Worm (Caenorhabditis elegans): Measurements from ENCODE around the gene Y75B8A.31.

The Y75B8A.31 gene

DNA sequence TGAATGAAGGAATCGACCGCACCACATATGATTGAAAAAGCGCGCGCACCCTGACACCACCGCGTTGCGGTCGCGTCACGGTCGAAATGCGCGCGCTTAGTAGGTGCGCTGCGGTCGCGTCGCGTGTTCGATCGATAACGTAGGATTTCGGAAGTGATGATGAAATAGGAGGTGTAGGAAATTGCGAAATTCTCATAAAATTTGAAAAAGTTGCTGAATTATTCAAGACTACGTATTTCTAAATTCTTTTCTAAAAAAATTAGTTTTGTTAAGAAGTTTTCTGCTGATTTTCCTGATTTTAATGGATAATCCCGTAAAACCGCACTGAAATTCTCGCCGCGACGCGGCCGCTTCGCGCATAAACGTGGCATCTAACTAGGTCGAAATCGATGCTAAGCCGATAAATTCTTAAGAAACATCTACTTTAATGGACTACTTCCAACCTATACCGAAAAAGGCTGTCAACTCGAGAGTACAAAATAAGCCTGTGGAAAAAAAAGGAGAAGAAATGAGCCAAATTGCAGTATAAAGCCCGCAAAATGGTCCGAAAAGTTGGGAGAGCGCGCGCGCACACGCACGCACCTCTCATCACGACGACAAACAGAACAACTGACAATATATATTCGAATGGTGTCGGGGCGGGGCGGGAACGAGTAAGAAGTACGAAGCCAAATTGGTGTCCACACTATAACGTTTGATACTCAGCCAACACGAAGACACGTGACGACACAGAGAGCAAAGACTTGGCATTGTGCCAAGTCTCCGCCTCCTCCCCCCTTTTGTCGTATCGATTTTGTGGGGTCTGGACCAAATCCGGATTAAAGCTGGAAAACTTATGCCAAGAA, 17.2 kb downstream of the Y75B8A.31 start, which contains the start of gene his-72 (continued):
- TF ChIP-seq snpc-4 (tag; optimal IDR thresholded peaks at IDR 0.05) (no peak), lin-13 (GFP tag; optimal IDR thresholded peaks at IDR 0.05) (peak; percentile 59), lsy-2 (tag; optimal IDR thresholded peaks at IDR 0.05) (peak; percentile 47 to 53), mep-1 (tag; optimal IDR thresholded peaks at IDR 0.05) (peak; percentile 40), elt-2 (tag; optimal IDR thresholded peaks at IDR 0.05) (peak; percentile 31), blmp-1 (tag; optimal IDR thresholded peaks at IDR 0.05) (no peak), lin-39 (tag; optimal IDR thresholded peaks at IDR 0.05) (no peak), mab-9 (GFP tag; IDR thresholded peaks at IDR 0.05) (0 out of 2 replicates have a peak, but pooled peaks have one; percentile 33), ceh-82 (tag; optimal IDR thresholded peaks at IDR 0.05) (peak in 2 of 3 experiments; percentile 56 to 75), unc-130 (tag; optimal IDR thresholded peaks at IDR 0.05) (peak; percentile 23), lir-3 (tag; optimal IDR thresholded peaks at IDR 0.05; ENCODE audit: poor library complexity) (peak; percentile 13), fkh-10 (GFP tag; optimal IDR thresholded peaks at IDR 0.05) (no peak), pqm-1 (tag; optimal IDR thresholded peaks at IDR 0.05) (no peak), xbp-1 (tag; optimal IDR thresholded peaks at IDR 0.05) (peak; percentile 29), grh-1 (GFP tag; IDR thresholded peaks at IDR 0.05) (peak; percentile 38; the same call in 1 of the 2 replicates), aha-1 (tag; optimal IDR thresholded peaks at IDR 0.05) (no peak), fkh-8 (tag; optimal IDR thresholded peaks at IDR 0.05) (peak; percentile 68), fos-1 (tag; optimal IDR thresholded peaks at IDR 0.05) (no peak), F16B12.6 (tag; optimal IDR thresholded peaks at IDR 0.05) (peak; percentile 17), nhr-47 (tag; optimal IDR thresholded peaks at IDR 0.05) (peak; percentile 66), Y116A8C.19 (tag; optimal IDR thresholded peaks at IDR 0.05; ENCODE audit: borderline replicate concordance) (no peak), dsc-1 (tag; optimal IDR thresholded peaks at IDR 0.05) (peak; percentile 48), lin-14 (GFP tag; optimal IDR thresholded peaks at IDR 0.05) (peak; percentile 85), unc-98 (GFP tag; IDR thresholded peaks at IDR 0.05) (no peak), egl-27 (tag; optimal IDR thresholded peaks at IDR 0.05) (no peak), aly-2 (tag; optimal IDR thresholded peaks at IDR 0.05) (no peak), sox-4 (tag; optimal IDR thresholded peaks at IDR 0.05) (no peak), egl-13 (tag; optimal IDR thresholded peaks at IDR 0.05) (peak; percentile 25), zip-4 (GFP tag; optimal IDR thresholded peaks at IDR 0.05) (peak; percentile 7), nhr-237 (tag; optimal IDR thresholded peaks at IDR 0.05) (no peak)

DNA sequence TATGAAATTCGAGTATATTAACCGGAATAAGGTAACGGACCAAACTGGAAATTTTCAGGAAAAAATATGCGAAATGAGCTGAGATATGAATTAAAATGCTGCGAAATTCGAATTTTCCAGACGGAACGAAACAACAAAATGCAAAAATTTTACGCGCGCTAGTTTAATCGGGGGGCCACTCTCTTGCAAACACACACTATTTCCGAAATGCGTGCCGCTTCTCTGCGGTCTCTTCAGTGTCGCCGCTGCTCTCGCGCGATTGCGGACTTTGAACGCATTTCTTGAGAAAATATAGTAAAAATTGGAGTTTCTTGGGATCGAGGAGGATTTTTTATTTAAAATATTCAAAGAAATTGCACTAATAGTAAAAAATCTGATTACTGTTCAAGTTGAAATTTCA, 18.0 kb downstream of the Y75B8A.31 start:
- TF ChIP-seq swsn-7 (tag; optimal IDR thresholded peaks at IDR 0.05) (peak; percentile 83), nhr-19 (GFP tag; conservative IDR thresholded peaks at IDR 0.05) (peak; percentile 17; the same call in 1 of the 2 replicates), unc-98 (GFP tag; IDR thresholded peaks at IDR 0.05) (no peak), nhr-28 (tag; optimal IDR thresholded peaks at IDR 0.05) (no peak), jun-1 (tag; optimal IDR thresholded peaks at IDR 0.05) (no peak), grh-1 (GFP tag; IDR thresholded peaks at IDR 0.05) (no peak), Y116A8C.19 (tag; optimal IDR thresholded peaks at IDR 0.05; ENCODE audit: borderline replicate concordance) (no peak), lsy-2 (tag; optimal IDR thresholded peaks at IDR 0.05) (peak; percentile 43 to 49), skn-1 (tag; optimal IDR thresholded peaks at IDR 0.05) (peak; percentile 33), fkh-8 (tag; optimal IDR thresholded peaks at IDR 0.05) (peak; percentile 92), mep-1 (tag; optimal IDR thresholded peaks at IDR 0.05) (peak; percentile 59), nhr-20 (tag; optimal IDR thresholded peaks at IDR 0.05) (peak; percentile 42), snu-23 (GFP tag; optimal IDR thresholded peaks at IDR 0.05) (peak; percentile 50), tbx-2 (tag; optimal IDR thresholded peaks at IDR 0.05) (peak; percentile 6), ceh-82 (tag; optimal IDR thresholded peaks at IDR 0.05) (peak; percentile 44 to 61 (median 61)), blmp-1 (tag; optimal IDR thresholded peaks at IDR 0.05) (peak; percentile 20), nhr-71 (tag; optimal IDR thresholded peaks at IDR 0.05) (peak; percentile 56), ztf-4 (tag; optimal IDR thresholded peaks at IDR 0.05) (peak; percentile 23), isw-1 (GFP tag; IDR thresholded peaks at IDR 0.05) (peak; percentile 29), ces-1 (GFP tag; optimal IDR thresholded peaks at IDR 0.05) (no peak), lin-14 (GFP tag; optimal IDR thresholded peaks at IDR 0.05) (peak; percentile 67), dsc-1 (tag; optimal IDR thresholded peaks at IDR 0.05) (peak; percentile 59), efl-1 (optimal IDR thresholded peaks at IDR 0.05) (peak; percentile 69 to 72), efl-1 (GFP tag; optimal IDR thresholded peaks at IDR 0.05 in 1 of 2) (peak; percentile 48 to 96), mdl-1 (tag; optimal IDR thresholded peaks at IDR 0.05) (no peak), zip-4 (GFP tag; optimal IDR thresholded peaks at IDR 0.05) (no peak), unc-86 (tag; optimal IDR thresholded peaks at IDR 0.05) (peak; percentile 51), lin-35 (GFP tag; optimal IDR thresholded peaks at IDR 0.05) (peak; percentile 60 to 65), dpl-1 (GFP tag; optimal IDR thresholded peaks at IDR 0.05) (peak in 2 of 3 experiments; percentile 49 to 52), rnt-1 (tag; optimal IDR thresholded peaks at IDR 0.05) (peak; percentile 68), lin-13 (GFP tag; optimal IDR thresholded peaks at IDR 0.05) (peak; percentile 28)
